Fruit fly (Drosophila melanogaster) whole organism, embryonic: ENCODE results near the gene fok.
A peak's percentile ranks its signal among the peaks of the same experiment; 100 is the strongest.

ENCODE experiments used
- Aef1 ChIP-seq: fragments of 200-800 bp; sonication (Bioruptor generic); IDR thresholded peaks from 3 replicates; pipeline ENCODE4 v1.3.6; 2022; ENCODE audit warnings: missing biosample characterization, missing genetic modification characterization
- Antp ChIP-seq: fragments of 200-800 bp; sonication (Bioruptor generic); optimal IDR thresholded peaks from 3 replicates; lab custom pipeline; 2016; ENCODE audit warnings: missing biosample characterization, missing genetic modification characterization
- CG11247 ChIP-seq: fragments of 200-800 bp; sonication (Bioruptor generic); IDR thresholded peaks from 2 replicates; pipeline ENCODE4 v1.3.6; 2022; ENCODE audit warnings: missing biosample characterization, missing genetic modification characterization
- CG11456 ChIP-seq: fragments of 200-800 bp; sonication (Bioruptor generic); IDR thresholded peaks from 3 replicates; pipeline ENCODE4 v1.3.6; 2022; ENCODE audit warnings: missing biosample characterization, missing genetic modification characterization
- CG13287 ChIP-seq: fragments of 200-800 bp; sonication (Bioruptor generic); IDR thresholded peaks from 2 replicates; pipeline ENCODE4 v1.3.6; 2022; ENCODE audit warnings: missing biosample characterization, missing genetic modification characterization; ENCODE audit not compliant: partially characterized antibody
- CG14441 ChIP-seq: fragments of 200-800 bp; sonication (Bioruptor generic); IDR thresholded peaks from 2 replicates; pipeline ENCODE4 v1.3.6; 2022; ENCODE audit warnings: missing biosample characterization, missing genetic modification characterization
- CG14667 ChIP-seq: fragments of 200-800 bp; sonication (Bioruptor generic); IDR thresholded peaks from 2 replicates; pipeline ENCODE4 v1.3.6; 2022; ENCODE audit warnings: missing biosample characterization, missing genetic modification characterization
- CG14710 ChIP-seq: fragments of 200-800 bp; sonication (Bioruptor generic); optimal IDR thresholded peaks from 3 replicates; lab custom pipeline; 2019; ENCODE audit warnings: missing biosample characterization, mild to moderate bottlenecking, missing genetic modification characterization, moderate library complexity
- CG14860 ChIP-seq: fragments of 200-800 bp; sonication (Bioruptor generic); IDR thresholded peaks from 3 replicates; pipeline ENCODE4 v1.3.6; 2022; ENCODE audit warnings: missing biosample characterization, missing genetic modification characterization; ENCODE audit not compliant: partially characterized antibody
- CG15514 ChIP-seq: fragments of 200-800 bp; sonication (Bioruptor generic); optimal IDR thresholded peaks from 3 replicates; lab custom pipeline; 2017; ENCODE audit warnings: missing biosample characterization, missing genetic modification characterization, mild to moderate bottlenecking, moderate library complexity, missing genetic modification reagents
- CG16813 ChIP-seq: fragments of 200-800 bp; sonication (Bioruptor generic); IDR thresholded peaks from 3 replicates; pipeline ENCODE4 v1.3.6; 2022; ENCODE audit warnings: missing biosample characterization, missing genetic modification characterization; ENCODE audit not compliant: partially characterized antibody
- CG17328 ChIP-seq: fragments of 200-800 bp; sonication (Bioruptor generic); IDR thresholded peaks from 2 replicates; pipeline ENCODE4 v1.3.6; 2022; ENCODE audit warnings: missing biosample characterization, missing genetic modification characterization
- CG17361 ChIP-seq: fragments of 200-800 bp; sonication (Bioruptor generic); IDR thresholded peaks from 3 replicates; pipeline ENCODE4 v1.3.6; 2022; ENCODE audit warnings: missing biosample characterization, missing genetic modification characterization
- CG31365 ChIP-seq: fragments of 200-800 bp; sonication (Bioruptor generic); optimal IDR thresholded peaks from 2 replicates; lab custom pipeline; 2018; ENCODE audit warnings: missing biosample characterization, mild to moderate bottlenecking, missing genetic modification characterization
- CG3163 ChIP-seq: fragments of 200-800 bp; sonication (Bioruptor generic); optimal IDR thresholded peaks from 3 replicates; lab custom pipeline; 2016; ENCODE audit warnings: missing biosample characterization, missing genetic modification characterization
- CG32532 ChIP-seq: fragments of 200-800 bp; sonication (Bioruptor generic); IDR thresholded peaks from 2 replicates; pipeline ENCODE4 v1.3.6; 2022; ENCODE audit warnings: missing biosample characterization, missing genetic modification characterization
- CG33213 ChIP-seq: fragments of 200-800 bp; sonication (Bioruptor generic); optimal IDR thresholded peaks from 3 replicates; lab custom pipeline; 2016; ENCODE audit warnings: missing biosample characterization, missing genetic modification characterization
- CG34422 ChIP-seq: fragments of 200-800 bp; sonication (Bioruptor generic); IDR thresholded peaks from 3 replicates; pipeline ENCODE4 v1.3.6; 2022; ENCODE audit warnings: missing biosample characterization, missing genetic modification characterization
- CG3995 ChIP-seq: fragments of 200-800 bp; sonication (Bioruptor generic); optimal IDR thresholded peaks from 3 replicates; lab custom pipeline; 2016; ENCODE audit warnings: missing biosample characterization, missing genetic modification characterization
- CG5953 ChIP-seq: fragments of 200-800 bp; sonication (Bioruptor generic); IDR thresholded peaks from 2 replicates; pipeline ENCODE4 v1.3.6; 2022; ENCODE audit warnings: missing biosample characterization, missing genetic modification characterization
- CG6791 ChIP-seq: fragments of 200-800 bp; sonication (Bioruptor generic); IDR thresholded peaks from 3 replicates; pipeline ENCODE4 v1.3.6; 2022; ENCODE audit warnings: missing biosample characterization, missing genetic modification characterization; ENCODE audit not compliant: partially characterized antibody
- CG8290 ChIP-seq, 3 experiments: fragments of 200-800 bp; sonication (Bioruptor generic); optimal IDR thresholded peaks; 2 replicates each; lab custom pipeline; 2016 to 2019; ENCODE audit warnings: missing biosample characterization in 3 of 3, missing genetic modification characterization in 3 of 3, mild to moderate bottlenecking in 2 of 3, moderate library complexity in 1 of 3
- CG9727 ChIP-seq: fragments of 200-800 bp; sonication (Bioruptor generic); optimal IDR thresholded peaks from 3 replicates; lab custom pipeline; 2017; ENCODE audit warnings: missing biosample characterization, mild to moderate bottlenecking, missing genetic modification characterization
- CTCF ChIP-seq: fragments of 200-800 bp; sonication (Bioruptor generic); optimal IDR thresholded peaks from 2 replicates; lab custom pipeline; 2017; ENCODE audit warnings: missing biosample characterization, mild to moderate bottlenecking, missing genetic modification characterization, moderate library complexity
- Dp ChIP-seq: fragments of 200-800 bp; sonication (Bioruptor generic); optimal IDR thresholded peaks from 2 replicates; lab custom pipeline; 2018; ENCODE audit warnings: missing biosample characterization, mild to moderate bottlenecking, missing genetic modification characterization, moderate library complexity
- E2f2 ChIP-seq: fragments of 200-800 bp; sonication (Bioruptor generic); IDR thresholded peaks from 2 replicates; pipeline ENCODE4 v1.3.6; 2022; ENCODE audit warnings: missing biosample characterization, missing genetic modification characterization
- H15 ChIP-seq: fragments of 200-800 bp; sonication (Bioruptor generic); IDR thresholded peaks from 3 replicates; pipeline ENCODE4 v1.3.6; 2022; ENCODE audit warnings: missing biosample characterization, missing genetic modification characterization
- Kr ChIP-seq: fragments of 200-800 bp; sonication (Bioruptor generic); optimal IDR thresholded peaks from 2 replicates; lab custom pipeline; 2017; ENCODE audit warnings: missing biosample characterization, mild to moderate bottlenecking, missing genetic modification characterization
- Lhr ChIP-seq: fragments of 200-800 bp; sonication (Bioruptor generic); optimal IDR thresholded peaks from 3 replicates; lab custom pipeline; 2017; ENCODE audit warnings: mild to moderate bottlenecking, missing biosample characterization, missing genetic modification reagents, missing genetic modification characterization
- Meics ChIP-seq: fragments of 200-800 bp; sonication (Bioruptor generic); optimal IDR thresholded peaks from 2 replicates; lab custom pipeline; 2017; ENCODE audit warnings: missing biosample characterization, mild to moderate bottlenecking, missing genetic modification characterization
- Opbp ChIP-seq: fragments of 200-800 bp; sonication (Bioruptor generic); IDR thresholded peaks from 3 replicates; pipeline ENCODE4 v1.3.6; 2022; ENCODE audit warnings: missing biosample characterization, missing genetic modification characterization; ENCODE audit not compliant: partially characterized antibody
- Optix ChIP-seq: fragments of 200-800 bp; sonication (Bioruptor generic); IDR thresholded peaks from 3 replicates; pipeline ENCODE4 v1.3.6; 2022; ENCODE audit warnings: missing biosample characterization, missing genetic modification characterization
- Sox102F ChIP-seq: fragments of 200-800 bp; sonication (Bioruptor generic); optimal IDR thresholded peaks from 2 replicates; lab custom pipeline; 2018; ENCODE audit warnings: missing biosample characterization, mild to moderate bottlenecking, missing genetic modification characterization, moderate library complexity
- TFAM ChIP-seq: fragments of 200-800 bp; sonication (Bioruptor generic); optimal IDR thresholded peaks from 2 replicates; lab custom pipeline; 2017; ENCODE audit warnings: missing biosample characterization, missing genetic modification characterization, inconsistent platforms
- Taf1 ChIP-seq: fragments of 200-800 bp; sonication (Bioruptor generic); IDR thresholded peaks from 2 replicates; pipeline ENCODE4 v1.3.6; 2022; ENCODE audit warnings: missing biosample characterization, missing genetic modification characterization
- ash1 ChIP-seq: fragments of 200-800 bp; sonication (Bioruptor generic); optimal IDR thresholded peaks from 2 replicates; lab custom pipeline; 2018; ENCODE audit warnings: missing biosample characterization, mild to moderate bottlenecking, missing genetic modification characterization
- ems ChIP-seq: fragments of 200-800 bp; sonication (Bioruptor generic); optimal IDR thresholded peaks from 3 replicates; lab custom pipeline; 2016; ENCODE audit warnings: missing biosample characterization, missing genetic modification characterization
- gfzf ChIP-seq: fragments of 200-800 bp; sonication (Bioruptor generic); optimal IDR thresholded peaks from 2 replicates; lab custom pipeline; 2016; ENCODE audit warnings: missing biosample characterization, mild to moderate bottlenecking, missing genetic modification characterization, moderate library complexity
- gro ChIP-seq: fragments of 200-800 bp; sonication (Bioruptor generic); optimal IDR thresholded peaks from 2 replicates; lab custom pipeline; 2016; ENCODE audit warnings: missing biosample characterization, missing genetic modification characterization
- hth ChIP-seq: fragments of >200 bp; optimal IDR thresholded peaks from 2 replicates; lab custom pipeline; 2017; ENCODE audit warnings: inconsistent platforms
- lmd ChIP-seq: fragments of 200-800 bp; sonication (Bioruptor generic); IDR thresholded peaks from 2 replicates; pipeline ENCODE4 v1.3.6; 2022; ENCODE audit warnings: missing biosample characterization, missing genetic modification characterization
- prd ChIP-seq, 3 experiments: fragments of >200 bp in 2 of 3; fragments of 200-800 bp in 1 of 3; sonication (Bioruptor generic) in 1 of 3; optimal IDR thresholded peaks in 2 of 3; IDR thresholded peaks in 1 of 3; 2 replicates in 2 of 3; 3 replicates in 1 of 3; pipeline versions ENCODE4 v1.3.6 to Lab custom; 2017 to 2022; ENCODE audit warnings: missing biosample characterization in 1 of 3, missing genetic modification characterization in 1 of 3
- sima ChIP-seq: fragments of 200-800 bp; sonication (Bioruptor generic); optimal IDR thresholded peaks from 2 replicates; lab custom pipeline; 2016; ENCODE audit warnings: missing biosample characterization, missing genetic modification characterization
- slbo ChIP-seq: fragments of 200-800 bp; sonication (Bioruptor generic); IDR thresholded peaks from 2 replicates; pipeline ENCODE4 v1.3.6; 2022; ENCODE audit warnings: missing biosample characterization, missing genetic modification characterization
- stwl ChIP-seq: fragments of 200-800 bp; sonication (Bioruptor generic); optimal IDR thresholded peaks from 3 replicates; lab custom pipeline; 2018; ENCODE audit warnings: missing biosample characterization, mild to moderate bottlenecking, missing genetic modification characterization, moderate library complexity
- sug ChIP-seq: fragments of 200-800 bp; optimal IDR thresholded peaks from 2 replicates; lab custom pipeline; 2019; ENCODE audit warnings: missing biosample characterization, mild to moderate bottlenecking, missing genetic modification characterization, moderate library complexity
- tna ChIP-seq: fragments of 200-800 bp; sonication (Bioruptor generic); IDR thresholded peaks from 2 replicates; pipeline ENCODE4 v1.3.6; 2022; ENCODE audit warnings: missing biosample characterization, missing genetic modification characterization; ENCODE audit not compliant: partially characterized antibody
- zen ChIP-seq: fragments of 200-800 bp; sonication (Bioruptor generic); optimal IDR thresholded peaks from 3 replicates; lab custom pipeline; 2018; ENCODE audit warnings: missing biosample characterization, mild to moderate bottlenecking, missing genetic modification characterization, moderate library complexity

The fok gene

DNA sequence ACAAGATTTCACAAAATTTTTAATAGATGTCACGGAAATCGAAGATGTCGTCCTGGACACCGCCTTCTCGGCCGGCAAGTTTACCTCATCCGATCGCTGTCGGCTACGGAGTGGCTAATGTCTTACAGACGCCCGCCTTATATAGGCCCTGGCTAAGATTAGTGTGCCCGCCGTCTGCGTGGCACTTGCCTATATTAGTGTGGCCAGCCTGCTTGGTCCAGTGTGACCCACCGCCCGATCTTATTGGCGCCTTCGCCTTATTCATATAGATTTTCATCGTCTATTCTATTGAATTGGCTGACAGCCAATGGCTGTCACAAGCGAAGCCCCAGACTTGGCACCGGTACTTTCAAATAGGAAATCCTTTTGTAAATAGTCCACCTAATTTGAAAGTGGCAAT lies 31.0 kb upstream of the fok start (continued):
- TF ChIP-seq prd (optimal IDR thresholded peaks at IDR 0.05; lab: Kevin White, UChicago) (no peak), prd (GFP tag; IDR thresholded peaks at IDR 0.05; lab: Robert Waterston, UW) (no peak), H15 (0 out of 3 replicates have a peak, but pooled peaks have one; percentile 19), TFAM (GFP tag; lab: Kevin White, UChicago) (no peak), gro (GFP tag; lab: Kevin White, UChicago) (no peak), CG3163 (GFP tag; lab: Kevin White, UChicago) (no peak), Taf1 (GFP tag; lab: Robert Waterston, UW) (no peak), zen (peak; percentile 2), hth (lab: Kevin White, UChicago) (no peak)

DNA sequence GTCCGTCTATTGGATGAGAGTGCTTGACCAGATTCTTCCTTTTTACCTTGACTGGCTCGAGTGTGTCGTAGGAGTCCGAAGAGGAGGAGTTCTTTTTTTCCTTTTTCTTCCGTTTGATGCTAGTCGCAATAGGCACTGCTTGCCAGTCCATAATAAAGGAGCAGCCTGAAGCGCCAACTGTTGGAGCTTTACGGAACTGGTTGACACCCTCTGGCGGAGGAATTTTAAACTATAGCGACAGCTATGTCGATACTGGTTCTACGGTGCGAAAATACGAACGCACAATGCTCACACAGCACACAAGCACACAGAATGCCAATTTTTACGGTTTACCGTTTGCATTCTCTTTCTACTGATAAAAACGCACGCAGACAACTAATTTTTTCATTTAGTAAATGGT lies 21.7 kb upstream of the fok start:
- TF ChIP-seq Optix (GFP tag; lab: Robert Waterston, UW) (0 out of 3 replicates have a peak, but pooled peaks have one; percentile 25), CG3995 (GFP tag; lab: Kevin White, UChicago) (no peak), CG34422 (GFP tag; lab: Robert Waterston, UW) (0 out of 3 replicates have a peak, but pooled peaks have one; percentile 9), CG14667 (0 out of 2 replicates have a peak, but pooled peaks have one; percentile 18), CG8290 (GFP tag; optimal IDR thresholded peaks at IDR 0.05; lab: Kevin White, UChicago) (peak; percentile 58), CG8290 (tag; optimal IDR thresholded peaks at IDR 0.05; lab: Kevin White, UChicago) (peak in 1 of 2 experiments; percentile 53), CG14441 (GFP tag; lab: Robert Waterston, UW) (peak; percentile 36; the same call in 1 of the 2 replicates), slbo (GFP tag; lab: Robert Waterston, UW) (peak; percentile 26; the same call in 1 of the 2 replicates), CG14860 (no peak), ems (GFP tag; lab: Kevin White, UChicago) (no peak), lmd (GFP tag; lab: Robert Waterston, UW) (0 out of 2 replicates have a peak, but pooled peaks have one; percentile 10), CG16813 (0 out of 3 replicates have a peak, but pooled peaks have one; percentile 12), CG11456 (GFP tag; lab: Robert Waterston, UW) (peak; percentile 65; the same call in 1 of the 3 replicates), prd (optimal IDR thresholded peaks at IDR 0.05; lab: Kevin White, UChicago) (no peak), prd (GFP tag; IDR thresholded peaks at IDR 0.05; lab: Robert Waterston, UW) (peak; percentile 40; the same call in 1 of the 3 replicates), Sox102F (GFP tag; lab: Kevin White, UChicago) (no peak), CG11247 (GFP tag; lab: Robert Waterston, UW) (0 out of 2 replicates have a peak, but pooled peaks have one; percentile 24), Meics (GFP tag; lab: Kevin White, UChicago) (peak; percentile 17), CG32532 (GFP tag; lab: Robert Waterston, UW) (peak; percentile 50; the same call in 1 of the 2 replicates), Antp (GFP tag; lab: Kevin White, UChicago) (no peak), CG31365 (tag; lab: Kevin White, UChicago) (peak; percentile 16), Aef1 (GFP tag; lab: Robert Waterston, UW) (no peak), Lhr (peak; percentile 48), CG9727 (no peak), CG33213 (GFP tag; lab: Kevin White, UChicago) (no peak), CTCF (GFP tag; lab: Kevin White, UChicago) (peak; percentile 91), CG15514 (peak; percentile 24), CG17328 (GFP tag; lab: Robert Waterston, UW) (no peak)

DNA sequence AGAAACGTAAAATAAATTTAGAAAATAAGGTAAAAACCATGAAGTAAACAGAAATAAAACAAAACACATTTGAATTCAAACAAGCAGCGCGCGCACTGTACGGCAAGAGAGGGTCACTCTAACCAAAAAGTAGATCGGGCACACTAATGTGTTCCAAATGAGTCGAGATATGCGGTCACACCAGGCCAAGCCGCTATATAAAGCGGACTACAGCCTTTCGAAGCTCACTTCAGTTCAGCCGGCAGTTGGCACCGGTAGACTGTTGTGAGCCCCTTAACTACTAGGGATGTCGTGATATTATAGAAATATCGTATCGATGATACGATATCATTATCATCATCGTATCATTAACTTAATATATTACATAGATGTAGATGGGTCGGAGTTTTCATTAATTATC lies 19.7 kb upstream of the fok start:
- peak; percentile 0 for TF ChIP-seq CG14710 (tag; lab: Kevin White, UChicago)
- TF ChIP-seq CG5953 (GFP tag; lab: Robert Waterston, UW) = no peak
- peak; percentile 61 for TF ChIP-seq gfzf (GFP tag; lab: Kevin White, UChicago)
- TF ChIP-seq stwl (tag; lab: Kevin White, UChicago) = peak; percentile 78
- TF ChIP-seq tna (GFP tag; lab: Robert Waterston, UW) = no peak
- TF ChIP-seq CG6791 (GFP tag; lab: Robert Waterston, UW) = peak; percentile 68
- peak; percentile 88 for TF ChIP-seq E2f2
- peak; percentile 19; the same call in 1 of the 2 replicates for TF ChIP-seq CG13287 (GFP tag; lab: Robert Waterston, UW)
- TF ChIP-seq Dp (GFP tag; lab: Kevin White, UChicago) = peak; percentile 72
- TF ChIP-seq ash1 (GFP tag; lab: Kevin White, UChicago) = no peak
- no peak for TF ChIP-seq sug (tag; lab: Kevin White, UChicago)
- TF ChIP-seq Kr (GFP tag; lab: Kevin White, UChicago) = no peak
- 0 out of 3 replicates have a peak, but pooled peaks have one; percentile 37 for TF ChIP-seq Opbp
- no peak for TF ChIP-seq sima
- peak; percentile 66; the same call in 2 of the 3 replicates for TF ChIP-seq CG17361 (GFP tag; lab: Robert Waterston, UW)
- TF ChIP-seq CG33213 (GFP tag; lab: Kevin White, UChicago) = peak; percentile 97
